Worm (Caenorhabditis elegans) whole organism, mixed stage, embryonic: Measurements from ENCODE around the gene F54D5.2.

Experiments used
- elt-3 ChIP-seq: fragments of 150-350 bp; optimal IDR thresholded peaks from 2 replicates; lab custom pipeline; 2014; ENCODE audit warnings: missing biosample characterization, missing genetic modification characterization
- mep-1 ChIP-seq: fragments of 150-350 bp; optimal IDR thresholded peaks from 2 replicates; lab custom pipeline; 2017; ENCODE audit warnings: missing biosample characterization, missing genetic modification reagents, missing genetic modification characterization, inconsistent platforms
- nhr-28 ChIP-seq: fragments of 150-350 bp; optimal IDR thresholded peaks from 2 replicates; lab custom pipeline; 2014; ENCODE audit warnings: missing biosample characterization, missing genetic modification characterization
- snpc-4 ChIP-seq: fragments of 150-350 bp; optimal IDR thresholded peaks from 2 replicates; lab custom pipeline; 2014; ENCODE audit warnings: missing biosample characterization, missing genetic modification characterization
- unc-62 ChIP-seq: fragments of 150-350 bp; optimal IDR thresholded peaks from 2 replicates; lab custom pipeline; 2014; ENCODE audit warnings: missing biosample characterization, missing genetic modification reagents, missing genetic modification characterization

- no peak for TF ChIP-seq nhr-28 (tag; lab: Kevin White, UChicago)
- no peak for TF ChIP-seq unc-62 (GFP tag; lab: Kevin White, UChicago)
- no peak for TF ChIP-seq snpc-4
- no peak for TF ChIP-seq elt-3 (tag; lab: Kevin White, UChicago)
- TF ChIP-seq mep-1 (tag; lab: Kevin White, UChicago), result no peak
Measured at ce11 chrII:11592023-11592422, 19.0 kb downstream of the F54D5.2 start, which contains the start of gene F07A11.1.
